Fruit fly (Drosophila melanogaster) S2 (cell line): ENCODE measurements around the gene CG33552.

Source experiments
- CG8478 ChIP-seq: fragments of >200 bp; optimal IDR thresholded peaks from 2 replicates; lab custom pipeline; 2018
- CTCF ChIP-seq, 2 experiments: fragments of >200 bp; optimal IDR thresholded peaks; 2 replicates each; lab custom pipeline; 2018

The CG33552 gene

DNA sequence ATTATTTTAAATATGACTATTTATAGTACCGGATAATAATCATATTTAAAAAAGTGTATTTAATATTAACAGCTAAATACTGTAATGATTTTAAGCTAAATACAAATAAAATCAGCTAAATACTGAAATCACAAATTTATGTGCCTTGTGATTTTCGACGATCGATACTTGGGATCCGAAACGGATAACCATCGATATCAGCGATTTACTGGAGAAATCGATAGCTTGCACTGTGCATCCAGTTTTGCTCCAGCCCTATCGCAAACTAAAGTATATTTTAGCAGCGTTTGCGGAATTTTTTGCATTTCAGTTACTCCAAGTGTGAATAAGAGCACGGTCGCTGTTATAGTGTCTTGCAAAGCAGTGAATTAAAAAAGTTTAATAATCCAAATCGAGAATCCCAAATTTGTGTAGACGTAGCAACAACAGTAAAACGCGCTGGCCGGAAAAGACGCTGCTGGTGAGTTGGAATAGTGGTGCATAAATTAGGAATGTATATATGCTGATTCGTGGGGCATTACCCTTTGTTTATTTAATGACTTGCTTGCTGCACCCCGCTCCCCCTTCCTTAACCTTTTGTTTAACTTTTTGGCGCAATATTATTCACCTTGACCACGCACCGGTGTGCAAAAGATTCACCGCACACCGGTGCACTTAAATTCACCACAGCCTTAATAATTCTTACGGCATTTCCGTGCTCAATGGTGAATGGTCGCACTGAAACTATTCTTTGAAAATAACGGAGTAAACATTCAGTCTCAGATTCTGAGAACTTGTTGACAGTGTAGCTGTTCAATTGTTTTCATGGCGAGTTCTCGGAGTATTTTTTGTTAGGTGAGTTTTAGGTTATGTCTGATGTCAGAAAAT is 2.3 kb upstream of the CG33552 start, which contains the start of the genes grp and squ:
TSS of gene grp (plus strand) at position 238 of the 867 bp plus-strand sequence.
TSS of gene squ (plus strand) at position 238 of the 867 bp plus-strand sequence.
- TF ChIP-seq CTCF (optimal IDR thresholded peaks at IDR 0.05; lab: Kevin White, UChicago) (peak in 1 of 2 experiments; percentile 27), CG8478 (lab: Kevin White, UChicago) (no peak)

DNA sequence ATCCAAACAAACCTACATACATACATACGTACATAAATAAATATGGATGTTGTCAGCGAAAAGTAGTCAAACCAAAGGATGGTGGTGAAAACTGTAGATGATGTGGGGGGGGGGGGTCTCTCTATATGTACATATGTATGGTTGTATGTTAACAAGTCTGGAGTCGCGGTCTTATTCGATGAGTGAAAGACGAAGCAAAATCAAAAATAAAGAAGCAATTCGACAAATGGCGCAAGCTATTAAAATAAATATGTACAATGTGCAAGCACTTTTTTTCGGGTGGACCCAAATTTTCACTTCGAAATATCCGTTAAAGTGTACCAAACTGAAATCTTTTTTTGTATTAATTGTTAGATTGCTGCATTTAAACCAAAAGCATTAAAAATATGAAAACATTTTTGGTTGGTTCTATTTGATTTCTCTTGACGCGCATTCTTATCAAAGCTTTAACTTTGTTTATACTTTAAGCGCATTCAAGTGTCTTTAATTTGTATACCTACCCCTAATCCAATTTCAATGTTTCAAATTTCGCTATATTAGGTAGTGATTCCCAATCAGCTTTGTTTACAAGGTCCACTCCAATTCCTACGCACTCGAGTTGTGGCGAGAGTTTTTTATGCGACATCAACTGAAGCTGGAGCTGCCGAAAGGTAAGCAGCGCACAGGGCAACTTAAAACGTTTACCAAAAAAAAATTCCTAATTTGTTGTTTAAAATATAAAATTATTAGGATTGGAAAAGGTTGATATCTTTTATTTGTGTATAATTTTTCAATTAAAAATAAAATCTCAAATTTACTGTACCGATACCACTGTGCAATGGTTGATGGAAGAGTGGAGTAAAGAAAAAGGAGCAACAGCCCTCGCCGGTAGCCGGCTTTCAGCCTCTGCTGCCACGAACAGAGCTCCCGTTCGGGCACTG is 1.9 kb downstream of the CG33552 start, which contains the start of gene CG31807:
TSS of gene CG31807 (minus strand) at position 51 of the 920 bp plus-strand sequence.
- TF ChIP-seq CTCF (optimal IDR thresholded peaks at IDR 0.05; lab: Kevin White, UChicago): no peak
- TF ChIP-seq CG8478 (lab: Kevin White, UChicago): no peak

DNA sequence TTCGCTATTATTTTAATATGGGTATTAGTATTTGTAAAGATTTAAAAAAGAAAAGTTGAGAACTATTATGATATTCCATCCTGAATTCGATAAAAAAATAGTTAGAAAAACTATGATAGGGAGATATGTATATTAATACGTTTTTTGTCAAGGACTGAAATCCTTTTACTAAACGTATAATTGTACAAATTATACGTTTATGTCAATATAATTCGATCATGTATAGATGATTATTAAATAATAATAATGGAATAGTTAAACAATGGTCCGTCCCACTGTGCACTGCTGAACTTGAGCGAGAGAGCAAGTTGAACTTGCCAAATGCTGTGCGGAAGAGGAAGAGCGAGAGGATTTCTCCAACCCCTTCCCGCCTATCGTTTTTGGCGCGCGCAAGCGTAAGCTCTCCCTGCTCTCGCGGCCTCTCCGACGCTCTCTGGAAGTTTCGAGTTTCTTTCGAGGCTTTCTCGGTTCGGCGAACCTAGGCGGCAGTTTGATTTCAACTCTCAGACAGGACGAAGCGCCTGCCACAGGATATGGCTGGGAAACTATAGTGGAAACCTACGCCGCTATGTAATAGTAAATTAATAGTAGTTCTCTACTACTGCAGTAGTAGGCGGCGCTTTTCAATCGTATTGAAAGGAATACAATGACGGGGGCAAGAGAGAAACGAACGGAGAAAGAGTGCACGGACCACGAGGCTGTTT is 2.8 kb downstream of the CG33552 start:
- TF ChIP-seq CG8478 (lab: Kevin White, UChicago): no peak

DNA sequence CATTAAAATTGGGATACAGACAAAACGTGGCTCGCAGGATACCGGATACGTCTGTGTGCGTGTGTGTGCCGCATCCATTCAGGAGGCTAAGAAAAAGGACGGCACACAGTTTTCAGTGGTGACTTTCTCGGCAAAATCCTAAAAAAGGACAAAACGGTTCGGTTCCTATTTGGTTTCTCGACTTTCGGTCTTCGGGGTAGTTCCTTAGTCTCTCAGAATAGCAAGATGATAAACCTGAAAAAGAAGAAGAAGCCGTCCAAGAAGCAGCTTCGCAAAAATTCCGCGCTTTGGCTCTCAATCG is 3.3 kb downstream of the CG33552 start:
- TF ChIP-seq CG8478 (lab: Kevin White, UChicago) (no peak), CTCF (optimal IDR thresholded peaks at IDR 0.05; lab: Kevin White, UChicago) (peak in 1 of 2 experiments; percentile 18)

DNA sequence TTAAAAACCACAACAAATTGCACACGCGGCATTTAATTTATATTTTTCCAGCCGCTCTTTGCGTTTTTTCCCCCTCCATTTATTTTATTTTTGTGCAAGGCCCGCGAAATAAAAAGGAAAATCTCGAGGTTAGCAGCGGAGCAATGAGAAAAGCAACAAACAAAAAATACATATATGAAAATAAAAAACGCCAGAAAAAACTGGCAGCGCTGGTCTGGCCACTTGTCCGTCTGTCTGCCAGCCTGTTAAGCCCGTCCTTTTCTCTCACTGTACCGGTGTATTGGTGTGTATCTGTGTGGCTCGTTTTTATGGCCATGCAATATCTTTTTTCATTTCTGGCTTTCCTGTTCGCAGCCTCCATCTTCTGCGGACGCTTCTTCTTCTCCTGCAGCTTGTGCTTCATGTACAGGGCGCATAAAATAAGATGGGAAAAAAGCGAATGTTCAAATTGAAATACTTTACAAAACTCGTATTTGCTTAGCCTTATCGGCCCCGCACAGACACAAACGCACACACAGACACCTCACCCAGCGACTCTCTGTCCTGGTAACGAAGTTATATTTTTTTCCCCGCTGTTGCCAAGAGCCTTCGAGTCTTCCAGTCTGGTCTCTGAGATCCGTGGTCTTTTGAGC is 4.2 kb downstream of the CG33552 start:
- TF ChIP-seq CG8478 (lab: Kevin White, UChicago) (no peak), CTCF (optimal IDR thresholded peaks at IDR 0.05; lab: Kevin White, UChicago) (no peak)

DNA sequence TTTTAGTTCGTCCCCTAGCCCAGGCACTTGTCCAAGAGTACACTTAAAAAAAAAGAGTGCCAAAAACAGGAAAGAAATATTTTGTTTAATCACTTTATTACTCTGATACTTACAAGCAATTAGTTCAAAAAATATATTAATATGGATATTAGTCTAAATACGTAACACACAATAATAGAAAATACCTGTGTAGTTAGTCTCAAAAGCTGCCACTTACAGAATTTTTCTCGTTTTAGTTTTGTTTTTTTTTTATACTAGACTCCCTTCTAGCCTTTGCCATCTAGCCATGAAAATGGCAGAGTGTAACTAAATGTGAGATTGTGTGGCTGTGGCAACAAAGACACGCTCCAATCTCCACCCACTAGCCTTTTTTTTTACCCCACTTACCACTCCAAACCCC is 5.6 kb downstream of the CG33552 start:
- no peak for TF ChIP-seq CTCF (optimal IDR thresholded peaks at IDR 0.05; lab: Kevin White, UChicago)
- TF ChIP-seq CG8478 (lab: Kevin White, UChicago): no peak

DNA sequence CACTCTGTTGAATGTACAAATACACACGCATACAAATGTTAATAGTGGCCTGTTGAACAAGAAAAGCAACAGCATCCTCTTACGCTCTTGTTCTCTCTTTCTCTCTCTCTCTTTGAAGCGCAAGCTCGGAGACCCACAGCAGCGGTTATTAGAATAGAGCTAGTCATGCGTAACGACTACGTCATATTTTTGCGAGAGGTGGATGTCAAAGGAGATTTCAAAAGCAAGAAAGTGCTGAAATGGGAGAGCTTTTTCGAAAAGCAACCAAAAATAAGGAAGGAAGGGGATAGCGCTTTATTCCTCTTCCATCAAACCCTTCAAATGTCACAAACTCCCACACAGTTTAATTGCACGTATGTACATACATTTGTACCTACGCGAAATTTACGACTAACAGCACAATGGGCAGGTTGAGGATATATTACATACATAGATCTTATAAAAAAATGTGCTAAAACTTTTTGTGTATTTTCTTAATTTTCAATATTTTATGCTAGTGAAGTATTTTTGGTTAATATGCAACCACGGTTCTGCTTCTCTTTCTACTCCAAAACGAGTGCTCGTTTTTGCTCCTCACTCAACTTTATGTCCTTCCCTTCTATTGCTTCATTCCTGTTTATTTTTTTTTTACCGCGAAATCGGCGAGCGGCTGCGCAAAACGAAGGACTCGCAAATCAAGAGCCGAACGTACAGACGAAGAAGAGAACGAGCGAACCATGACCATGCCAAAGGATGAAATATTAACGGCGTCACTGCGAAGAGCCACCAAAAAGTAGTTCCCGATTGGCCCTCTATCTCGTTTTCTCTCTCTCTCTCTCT is 7.7 kb downstream of the CG33552 start:
- TF ChIP-seq CTCF (optimal IDR thresholded peaks at IDR 0.05; lab: Kevin White, UChicago) (no peak), CG8478 (lab: Kevin White, UChicago) (no peak)

DNA sequence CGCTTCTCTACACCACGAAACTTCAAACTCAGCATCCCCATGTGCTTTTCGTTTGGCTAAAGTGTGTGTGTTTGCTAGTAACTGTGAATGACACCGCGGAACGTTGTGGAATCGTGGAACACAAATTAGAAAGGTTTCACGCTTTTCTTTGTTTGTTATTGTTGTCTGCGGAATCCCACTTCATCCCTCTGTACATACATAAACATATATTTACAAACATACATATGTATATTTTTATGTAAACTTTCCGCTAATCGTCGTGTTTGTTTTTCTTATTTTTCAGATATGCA is 8.3 kb downstream of the CG33552 start:
- TF ChIP-seq CG8478 (lab: Kevin White, UChicago): no peak
- TF ChIP-seq CTCF (optimal IDR thresholded peaks at IDR 0.05; lab: Kevin White, UChicago): no peak

DNA sequence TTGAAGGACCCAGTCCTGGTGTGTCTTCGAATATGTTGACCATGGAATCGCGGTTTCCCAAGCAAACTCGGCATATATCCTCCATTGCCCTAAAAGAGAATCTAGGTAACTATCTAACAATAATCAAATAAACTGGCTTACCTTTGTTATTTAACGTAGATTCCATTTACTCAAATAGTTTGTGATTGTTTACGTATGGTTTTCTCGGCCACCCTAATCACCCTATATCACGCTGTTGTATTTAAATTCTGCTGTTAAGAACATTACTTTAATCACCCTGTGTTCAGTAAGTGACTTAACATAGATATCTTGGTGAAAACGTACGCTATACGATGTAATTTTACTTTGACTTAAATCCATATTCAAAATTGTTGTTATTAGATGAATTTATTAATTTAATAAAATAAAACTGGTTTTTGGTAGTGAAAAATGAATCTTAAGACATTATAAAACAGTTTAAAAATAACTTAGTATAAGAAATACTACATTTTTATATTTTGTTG is 20.8 kb downstream of the CG33552 start:
- TF ChIP-seq CG8478 (lab: Kevin White, UChicago): no peak
- no peak for TF ChIP-seq CTCF (optimal IDR thresholded peaks at IDR 0.05; lab: Kevin White, UChicago)

DNA sequence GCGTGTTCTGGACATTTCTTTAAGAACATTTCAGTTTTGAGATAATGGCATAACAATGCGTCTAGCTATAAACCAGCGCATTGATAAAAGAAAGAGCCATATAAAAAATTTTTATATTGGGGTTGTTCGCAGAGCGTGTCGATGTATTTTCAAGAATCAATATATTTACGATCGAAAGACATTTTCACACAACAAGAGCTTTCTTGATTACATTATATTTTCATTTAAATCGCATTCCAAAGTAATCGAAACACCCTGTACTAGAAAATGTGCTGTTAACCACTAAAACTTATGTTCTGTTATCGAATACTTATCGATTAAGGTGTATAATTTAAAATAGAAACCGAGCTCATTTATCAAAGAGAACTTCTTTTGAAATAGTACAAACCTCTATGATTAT is 21.4 kb downstream of the CG33552 start:
- TF ChIP-seq CTCF (optimal IDR thresholded peaks at IDR 0.05; lab: Kevin White, UChicago) (no peak), CG8478 (lab: Kevin White, UChicago) (no peak)

DNA sequence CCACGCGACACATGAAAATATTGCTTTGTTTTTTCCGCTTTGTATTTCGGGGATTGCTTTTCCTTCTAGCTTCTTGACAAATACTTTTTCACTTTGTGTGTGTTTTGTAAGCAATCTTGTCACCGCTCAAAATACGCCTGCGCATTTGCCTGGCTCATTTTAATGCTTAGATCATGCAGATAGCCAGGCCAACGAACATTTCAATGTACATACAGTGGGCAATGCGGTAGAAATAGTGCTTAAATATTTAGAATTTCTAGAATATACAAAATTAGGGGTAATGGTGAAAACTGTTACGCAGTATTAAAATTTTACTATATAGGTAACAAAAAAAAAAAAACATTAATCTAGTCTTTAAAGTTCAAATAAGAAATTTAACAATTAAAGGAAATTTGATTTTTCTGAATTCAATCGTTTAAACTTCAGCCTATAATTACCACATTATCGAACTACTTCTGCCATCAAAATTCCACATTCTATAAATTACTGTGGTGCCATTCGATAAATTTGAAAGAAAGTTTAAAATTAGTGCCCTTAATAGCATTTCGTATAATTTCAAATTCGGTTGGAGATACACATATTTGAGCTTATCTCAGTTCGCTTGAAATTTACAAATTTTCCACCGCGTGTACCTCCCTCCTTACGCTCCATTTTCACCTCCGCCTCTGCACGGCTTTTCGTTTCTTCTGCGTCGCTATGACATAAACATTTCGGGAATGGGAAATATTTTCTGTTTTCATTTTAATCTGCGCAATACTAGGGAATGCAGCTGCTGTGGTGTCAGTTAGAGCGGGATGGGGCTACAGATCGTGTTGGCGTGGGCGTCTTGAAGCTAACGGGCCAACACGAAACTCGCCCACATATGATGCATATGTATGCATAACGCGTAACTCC is 24.8 kb downstream of the CG33552 start:
- no peak for TF ChIP-seq CTCF (optimal IDR thresholded peaks at IDR 0.05; lab: Kevin White, UChicago)
- no peak for TF ChIP-seq CG8478 (lab: Kevin White, UChicago)

DNA sequence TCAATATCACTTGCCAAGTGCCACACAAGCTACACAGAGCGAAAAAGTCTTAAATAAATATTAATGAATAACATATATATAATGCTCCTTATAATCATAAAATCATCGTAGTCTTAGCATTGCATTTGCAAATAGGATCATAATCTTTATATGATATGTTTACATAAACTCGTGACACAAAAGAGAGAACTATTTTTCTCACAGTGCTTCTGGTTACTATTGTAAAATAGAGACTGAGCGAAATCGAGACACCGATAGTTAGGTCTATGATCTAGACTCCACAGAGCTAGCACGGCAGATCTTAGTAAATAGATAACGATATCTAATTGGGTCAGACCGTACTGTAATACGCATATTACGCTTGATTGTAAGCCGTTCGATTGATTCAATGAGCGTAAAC is 27.4 kb downstream of the CG33552 start:
- TF ChIP-seq CTCF (optimal IDR thresholded peaks at IDR 0.05; lab: Kevin White, UChicago) (no peak), CG8478 (lab: Kevin White, UChicago) (no peak)
